Fruit fly (Drosophila melanogaster) whole organism, prepupa: ENCODE data around the gene CG4362.
A peak's percentile ranks its signal among the peaks of the same experiment; 100 is the strongest.

Experiments used
- lz ChIP-seq: fragments of 200-800 bp; sonication (Bioruptor generic); optimal IDR thresholded peaks from 3 replicates; lab custom pipeline; 2016; ENCODE audit warnings: missing biosample characterization, missing genetic modification characterization
- pdm3 ChIP-seq: fragments of 200-800 bp; sonication (Bioruptor generic); optimal IDR thresholded peaks from 3 replicates; lab custom pipeline; 2016; ENCODE audit warnings: missing biosample characterization, missing genetic modification characterization
- vri ChIP-seq: fragments of 200-800 bp; sonication (Bioruptor generic); optimal IDR thresholded peaks from 3 replicates; lab custom pipeline; 2016; ENCODE audit warnings: missing biosample characterization, mild to moderate bottlenecking, missing genetic modification characterization

DNA sequence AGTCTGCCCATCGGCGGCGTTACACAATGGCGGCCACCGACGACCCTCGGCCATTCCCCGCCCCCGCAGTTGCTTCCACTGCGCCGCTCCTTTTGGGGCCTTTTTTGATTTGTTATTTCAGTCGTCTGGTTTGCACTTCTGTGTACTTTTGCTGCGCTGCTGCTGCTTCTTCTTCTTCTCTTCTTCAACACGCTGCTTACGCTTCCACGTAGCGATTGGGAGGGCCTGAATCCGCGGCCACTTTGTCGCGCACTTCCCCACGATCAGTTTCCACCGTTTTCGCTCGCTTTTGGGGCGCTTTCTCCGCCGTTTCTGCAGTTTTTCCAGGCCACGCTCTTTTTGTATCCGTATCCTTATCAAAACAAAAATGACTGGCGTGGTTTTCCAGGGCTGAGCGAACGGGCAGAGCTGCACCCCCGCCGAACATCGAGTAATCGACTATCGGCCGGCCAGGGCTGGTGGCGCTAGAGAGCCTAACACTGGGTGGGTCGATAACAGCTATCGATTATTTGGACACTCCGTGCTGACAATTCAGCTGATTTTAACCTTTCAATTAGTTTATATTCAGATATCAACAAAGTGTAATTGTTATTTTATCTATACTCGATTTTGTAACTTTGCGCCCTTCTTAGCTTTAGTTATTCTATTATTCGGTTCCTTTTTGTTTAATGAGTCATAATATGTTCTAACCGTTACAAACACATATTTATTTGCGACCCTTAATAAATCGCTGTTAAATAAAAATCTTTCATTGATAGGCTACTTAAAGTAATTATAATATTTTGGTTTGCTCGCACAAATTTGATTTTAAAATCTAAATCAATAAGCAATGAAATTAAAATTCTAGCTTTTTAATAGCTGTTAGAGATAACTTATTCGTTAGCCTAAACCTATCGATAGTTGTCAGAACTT lies 20.5 kb upstream of the CG4362 start, which contains the start of the genes CG4360 and Sirt2:
- TF ChIP-seq lz (GFP tag; lab: Kevin White, UChicago) (peak; percentile 34), vri (no peak), pdm3 (GFP tag; lab: Kevin White, UChicago) (no peak)
